Worm (Caenorhabditis elegans): ENCODE results near the gene R07G3.8.

DNA sequence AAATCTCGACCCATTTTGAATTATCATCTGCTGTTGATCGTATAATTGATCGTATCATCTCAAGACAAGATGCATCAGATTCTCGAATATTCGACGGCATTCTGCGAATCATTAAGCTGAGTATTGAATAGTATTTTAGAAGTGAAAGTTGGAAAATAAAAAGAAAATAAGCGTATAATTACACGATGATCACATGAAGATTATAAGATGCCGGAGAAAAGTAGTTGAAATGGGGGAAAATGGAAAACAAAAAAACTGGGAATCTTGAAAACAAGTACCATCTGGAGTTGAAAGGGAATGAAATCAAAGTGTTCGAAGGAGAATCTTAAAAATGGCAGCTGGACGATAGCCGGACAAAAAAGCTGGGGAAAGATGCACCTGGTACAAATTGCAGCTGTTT is at the start of gene R07G3.8:
- TF ChIP-seq repo-1 (tag; optimal IDR thresholded peaks at IDR 0.05) (no peak), efl-1 (GFP tag; optimal IDR thresholded peaks at IDR 0.05) (no peak), madf-3 (GFP tag; IDR thresholded peaks at IDR 0.05) (no peak), pha-4 (tag; optimal IDR thresholded peaks at IDR 0.05) (no peak), ceh-27 (GFP tag; optimal IDR thresholded peaks at IDR 0.05) (no peak), hrde-1 (tag; optimal IDR thresholded peaks at IDR 0.05; ENCODE audit: borderline replicate concordance) (no peak), mes-4 (tag; optimal IDR thresholded peaks at IDR 0.05) (no peak), ama-1 (optimal IDR thresholded peaks at IDR 0.05) (no peak), ama-1 (GFP tag; optimal IDR thresholded peaks at IDR 0.05) (no peak), aptf-2 (GFP tag; conservative IDR thresholded peaks at IDR 0.05) (no peak)

Data from whole organism, young adult.